Fruit fly (Drosophila melanogaster): ENCODE data around the gene Cp16.

- TF ChIP-seq EcR (GFP tag; optimal IDR thresholded peaks at IDR 0.05) (no peak), usp (GFP tag; optimal IDR thresholded peaks at IDR 0.05) (no peak), psq (optimal IDR thresholded peaks at IDR 0.05) (no peak), pan (optimal IDR thresholded peaks at IDR 0.05) (no peak), Dll (optimal IDR thresholded peaks at IDR 0.05) (peak; percentile 3)
Observed at dm6 chr3L:8765969-8766538, 34.3 kb downstream of the Cp16 start.
